Worm (Caenorhabditis elegans): ENCODE measurements around the gene bbs-5.

DNA sequence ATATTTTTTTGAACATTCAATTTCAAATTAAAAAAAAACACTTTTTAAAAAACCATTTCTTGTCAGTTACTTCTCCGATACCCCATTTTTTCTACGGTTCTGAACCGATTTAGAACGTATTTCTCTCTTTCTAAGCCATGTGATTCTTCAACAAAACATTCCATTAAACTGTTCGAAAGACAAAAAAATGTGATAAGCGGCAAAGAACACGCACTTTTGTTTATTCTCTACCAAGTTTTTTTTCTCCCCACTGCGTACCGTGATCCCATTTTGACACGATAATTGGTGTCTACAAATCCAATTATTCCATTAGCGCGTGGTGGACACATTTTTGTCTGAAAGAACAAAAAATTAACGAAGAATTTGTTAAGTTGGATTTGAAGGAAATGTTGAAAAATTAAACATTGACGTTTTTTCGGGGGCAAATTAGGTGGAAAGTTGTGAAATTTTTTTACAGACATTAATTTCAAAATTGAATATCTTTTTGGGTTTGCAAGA lies 20.2 kb downstream of the bbs-5 start:
- TF ChIP-seq nhr-11 (tag; optimal IDR thresholded peaks at IDR 0.05), result no peak
- TF ChIP-seq ref-2 (tag; optimal IDR thresholded peaks at IDR 0.05), result no peak
- no peak for TF ChIP-seq unc-86 (tag; optimal IDR thresholded peaks at IDR 0.05)
- no peak for TF ChIP-seq eyg-1 (tag; optimal IDR thresholded peaks at IDR 0.05)
- no peak for TF ChIP-seq fax-1 (tag; optimal IDR thresholded peaks at IDR 0.05)
- TF ChIP-seq elt-2 (tag; optimal IDR thresholded peaks at IDR 0.05), result no peak
- TF ChIP-seq che-1 (tag; optimal IDR thresholded peaks at IDR 0.05), result no peak
- no peak for TF ChIP-seq tbx-2 (tag; optimal IDR thresholded peaks at IDR 0.05)
- no peak for TF ChIP-seq ama-1 (optimal IDR thresholded peaks at IDR 0.05)
- TF ChIP-seq syd-9 (tag; optimal IDR thresholded peaks at IDR 0.05), result no peak
- no peak for TF ChIP-seq pha-4 (tag; optimal IDR thresholded peaks at IDR 0.05)
- TF ChIP-seq hlh-13 (GFP tag; optimal IDR thresholded peaks at IDR 0.05), result no peak
- TF ChIP-seq sox-2 (GFP tag; IDR thresholded peaks at IDR 0.05), result no peak
- no peak for TF ChIP-seq tbx-7 (tag; optimal IDR thresholded peaks at IDR 0.05)
